Worm (Caenorhabditis elegans) whole organism, L3 larva: ENCODE measurements around the gene F52C9.5.

ENCODE experiments used
- R02D3.7 ChIP-seq: fragments of 150-350 bp; optimal IDR thresholded peaks from 2 replicates; lab custom pipeline; 2014; ENCODE audit warnings: missing biosample characterization, missing genetic modification characterization
- aly-2 ChIP-seq: fragments of 150-350 bp; optimal IDR thresholded peaks from 2 replicates; lab custom pipeline; 2014; ENCODE audit warnings: missing biosample characterization, missing genetic modification characterization
- ceh-16 ChIP-seq: sonication (generic microtip); optimal IDR thresholded peaks from 2 replicates; lab custom pipeline; 2017; ENCODE audit warnings: missing biosample characterization, missing genetic modification characterization
- ceh-9 ChIP-seq: sonication (generic microtip); optimal IDR thresholded peaks from 2 replicates; lab custom pipeline; 2018; ENCODE audit warnings: missing biosample characterization, missing genetic modification characterization
- egl-5 ChIP-seq: fragments of 150-350 bp; optimal IDR thresholded peaks from 2 replicates; lab custom pipeline; 2017; ENCODE audit warnings: missing biosample characterization, missing genetic modification reagents, missing genetic modification characterization, inconsistent platforms
- elt-2 ChIP-seq: sonication (generic microtip); optimal IDR thresholded peaks from 2 replicates; lab custom pipeline; 2016; ENCODE audit warnings: missing genetic modification reagents, mild to moderate bottlenecking, missing genetic modification characterization, missing compliant biosample characterization
- eor-1 ChIP-seq, 2 experiments: fragments of 150-350 bp; optimal IDR thresholded peaks; 2 replicates each; lab custom pipeline; 2014 to 2018; ENCODE audit warnings: missing biosample characterization in 2 of 2, missing genetic modification characterization in 2 of 2
- fkh-10 ChIP-seq: sonication (generic microtip); optimal IDR thresholded peaks from 2 replicates; lab custom pipeline; 2017; ENCODE audit warnings: missing biosample characterization, missing genetic modification reagents, missing genetic modification characterization
- fkh-2 ChIP-seq: fragments of 150-350 bp; optimal IDR thresholded peaks from 2 replicates; lab custom pipeline; 2014; ENCODE audit warnings: missing biosample characterization, missing genetic modification reagents, missing genetic modification characterization
- fos-1 ChIP-seq: fragments of 150-350 bp; optimal IDR thresholded peaks from 2 replicates; lab custom pipeline; 2014; ENCODE audit warnings: missing biosample characterization, missing genetic modification characterization
- hmg-11 ChIP-seq: sonication (generic microtip); optimal IDR thresholded peaks from 2 replicates; lab custom pipeline; 2016; ENCODE audit warnings: missing genetic modification characterization, missing compliant biosample characterization
- jun-1 ChIP-seq: fragments of 150-350 bp; optimal IDR thresholded peaks from 2 replicates; lab custom pipeline; 2014; ENCODE audit warnings: missing biosample characterization, missing genetic modification reagents, missing genetic modification characterization
- lin-15B ChIP-seq: fragments of 150-350 bp; optimal IDR thresholded peaks from 2 replicates; lab custom pipeline; 2014; ENCODE audit warnings: missing biosample characterization, missing genetic modification characterization
- lsy-12 ChIP-seq: sonication (generic microtip); optimal IDR thresholded peaks from 2 replicates; lab custom pipeline; 2016; ENCODE audit warnings: mild to moderate bottlenecking, missing genetic modification characterization, missing compliant biosample characterization
- mdl-1 ChIP-seq: fragments of 150-350 bp; optimal IDR thresholded peaks from 2 replicates; lab custom pipeline; 2014; ENCODE audit warnings: missing biosample characterization, missing genetic modification characterization
- mml-1 ChIP-seq: fragments of 150-350 bp; sonication (generic microtip); optimal IDR thresholded peaks from 3 replicates; lab custom pipeline; 2014; ENCODE audit warnings: missing biosample characterization, missing genetic modification characterization
- nfya-1 ChIP-seq: sonication (generic microtip); optimal IDR thresholded peaks from 2 replicates; lab custom pipeline; 2017; ENCODE audit warnings: missing genetic modification characterization, mild to moderate bottlenecking, missing compliant biosample characterization, antibody characterized with exemption, moderate library complexity; ENCODE audit not compliant: insufficient read depth
- nhr-11 ChIP-seq: fragments of 150-350 bp; optimal IDR thresholded peaks from 2 replicates; lab custom pipeline; 2014; ENCODE audit warnings: missing biosample characterization, missing genetic modification characterization
- nhr-12 ChIP-seq: fragments of 150-350 bp; optimal IDR thresholded peaks from 2 replicates; lab custom pipeline; 2014; ENCODE audit warnings: missing biosample characterization, missing genetic modification characterization
- nhr-23 ChIP-seq: fragments of 150-350 bp; optimal IDR thresholded peaks from 2 replicates; lab custom pipeline; 2014; ENCODE audit warnings: missing biosample characterization, missing genetic modification reagents, missing genetic modification characterization
- nhr-237 ChIP-seq: fragments of 150-350 bp; optimal IDR thresholded peaks from 2 replicates; lab custom pipeline; 2014; ENCODE audit warnings: missing biosample characterization, missing genetic modification characterization
- nhr-25 ChIP-seq: sonication (generic microtip); optimal IDR thresholded peaks from 2 replicates; lab custom pipeline; 2017; ENCODE audit warnings: missing biosample characterization, missing genetic modification characterization
- nhr-67 ChIP-seq: fragments of 150-350 bp; optimal IDR thresholded peaks from 2 replicates; lab custom pipeline; 2014; ENCODE audit warnings: missing biosample characterization, missing genetic modification characterization
- nhr-76 ChIP-seq: fragments of 150-350 bp; sonication (generic microtip); optimal IDR thresholded peaks from 5 replicates; lab custom pipeline; 2014; ENCODE audit warnings: missing biosample characterization, missing genetic modification characterization
- nhr-77 ChIP-seq: fragments of 150-350 bp; optimal IDR thresholded peaks from 2 replicates; lab custom pipeline; 2014; ENCODE audit warnings: missing biosample characterization, missing genetic modification characterization
- pha-4 ChIP-seq: fragments of 150-350 bp; optimal IDR thresholded peaks from 2 replicates; lab custom pipeline; 2014; ENCODE audit warnings: missing biosample characterization, missing genetic modification reagents, missing genetic modification characterization
- snpc-4 ChIP-seq: fragments of 150-350 bp; optimal IDR thresholded peaks from 2 replicates; lab custom pipeline; 2014; ENCODE audit warnings: missing biosample characterization, missing genetic modification characterization
- tbx-2 ChIP-seq: sonication (generic microtip); optimal IDR thresholded peaks from 2 replicates; lab custom pipeline; 2016; ENCODE audit warnings: mild to moderate bottlenecking, missing genetic modification characterization, missing compliant biosample characterization
- unc-39 ChIP-seq: sonication (generic microtip); optimal IDR thresholded peaks from 4 replicates; lab custom pipeline; 2017; ENCODE audit warnings: missing biosample characterization, missing genetic modification characterization
- ztf-11 ChIP-seq: fragments of 150-350 bp; optimal IDR thresholded peaks from 2 replicates; lab custom pipeline; 2014; ENCODE audit warnings: missing biosample characterization, missing genetic modification characterization
- ztf-4 ChIP-seq: fragments of 150-350 bp; optimal IDR thresholded peaks from 2 replicates; lab custom pipeline; 2014; ENCODE audit warnings: missing biosample characterization, missing genetic modification characterization

F52C9.5 gene

DNA sequence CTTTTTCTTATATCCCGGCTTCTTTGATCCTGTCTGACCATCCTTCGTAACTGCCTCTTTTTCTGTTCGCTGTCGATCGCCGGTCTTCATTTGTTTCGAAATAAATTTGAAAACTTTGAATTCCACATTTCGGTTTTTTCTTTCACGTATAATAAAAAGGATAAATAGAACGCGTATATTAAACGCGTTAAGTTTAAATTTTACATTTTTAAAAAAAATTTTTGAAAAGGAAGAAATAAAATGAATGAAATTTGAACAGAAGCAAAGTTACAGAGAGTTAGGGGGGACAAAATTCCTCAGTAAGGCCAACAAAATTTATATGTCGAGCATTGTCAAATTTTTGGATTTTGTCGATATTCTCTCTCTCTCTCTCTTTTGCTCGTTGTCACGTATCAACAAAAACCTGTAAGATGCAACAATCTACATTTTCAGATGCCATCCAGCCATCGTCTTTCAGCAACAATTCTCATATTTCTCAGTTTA, at the start of gene F52C9.5, which contains the start of gene T15B12.2:
Gene F52C9.5, plus strand, starts transcription at position 433 of the 483 bp plus-strand sequence.
Gene T15B12.2, minus strand, starts transcription at position 101 of the 483 bp plus-strand sequence.
- TF ChIP-seq fkh-2 (tag; lab: Kevin White, UChicago) (no peak), jun-1 (tag; lab: Kevin White, UChicago) (no peak), nhr-11 (no peak), pha-4 (tag; lab: Kevin White, UChicago) (no peak), lin-15B (tag; lab: Kevin White, UChicago) (no peak), nhr-12 (tag; lab: Kevin White, UChicago) (no peak), egl-5 (tag; lab: Kevin White, UChicago) (no peak), eor-1 (tag; optimal IDR thresholded peaks at IDR 0.05; lab: Kevin White, UChicago) (no peak), ztf-4 (tag; lab: Kevin White, UChicago) (no peak), mml-1 (tag; lab: Kevin White, UChicago) (no peak), fkh-10 (GFP tag; lab: Kevin White, UChicago) (no peak)

DNA sequence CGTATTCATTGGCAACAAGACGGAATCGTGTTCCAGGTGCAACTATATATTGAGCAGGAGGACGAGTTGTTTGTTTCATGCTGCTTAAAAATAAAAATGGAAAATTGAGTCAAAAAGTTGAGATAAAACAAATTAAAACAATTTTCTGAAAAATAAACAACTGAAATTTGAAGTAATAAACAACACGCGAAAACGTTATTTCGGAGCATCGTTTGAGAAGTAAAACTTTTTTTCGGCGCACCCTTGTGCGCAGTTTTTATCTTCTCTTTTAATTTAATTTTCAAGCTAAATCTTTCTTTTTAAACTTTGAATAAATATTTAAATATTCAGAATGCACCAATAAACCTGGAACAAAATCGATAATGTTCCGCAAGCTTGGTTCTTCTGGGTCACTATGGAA, 47.9 kb upstream of the F52C9.5 start, which contains the start of the genes sumv-1 and gop-1:
Gene sumv-1, minus strand, starts transcription at position 80 of the 400 bp plus-strand sequence.
Gene gop-1, plus strand, starts transcription at position 331 of the 400 bp plus-strand sequence.
- no peak for TF ChIP-seq snpc-4 (tag; lab: Kevin White, UChicago)
- TF ChIP-seq nhr-237: no peak
- no peak for TF ChIP-seq fos-1 (tag; lab: Kevin White, UChicago)
- no peak for TF ChIP-seq nhr-77 (tag; lab: Kevin White, UChicago)
- TF ChIP-seq R02D3.7: no peak
- TF ChIP-seq pha-4 (tag; lab: Kevin White, UChicago): peak; percentile 42

DNA sequence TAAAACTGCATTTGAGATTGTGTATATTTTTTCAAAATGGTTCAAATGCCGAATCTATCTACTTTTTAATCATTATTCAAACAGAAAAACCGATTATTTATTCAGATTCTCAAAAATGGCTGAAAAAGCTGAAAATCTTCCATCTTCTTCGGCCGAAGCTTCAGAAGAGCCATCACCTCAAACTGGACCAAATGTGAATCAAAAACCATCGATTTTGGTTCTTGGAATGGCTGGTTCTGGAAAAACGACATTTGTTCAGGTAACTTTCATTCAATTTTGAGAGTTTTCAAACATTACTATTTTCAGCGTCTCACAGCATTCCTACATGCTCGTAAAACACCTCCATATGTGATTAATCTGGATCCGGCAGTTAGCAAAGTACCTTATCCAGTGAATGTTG, 43.1 kb upstream of the F52C9.5 start, which contains the start of gene gop-2:
Gene gop-2, plus strand, starts transcription at position 106 of the 400 bp plus-strand sequence.
- TF ChIP-seq nhr-67 (tag; lab: Kevin White, UChicago): no peak
- TF ChIP-seq nhr-25 (tag; lab: Kevin White, UChicago): no peak
- TF ChIP-seq nhr-11: no peak
- TF ChIP-seq pha-4 (tag; lab: Kevin White, UChicago): no peak
- TF ChIP-seq aly-2 (tag; lab: Kevin White, UChicago): no peak
- TF ChIP-seq mml-1 (tag; lab: Kevin White, UChicago): no peak
- TF ChIP-seq hmg-11 (tag; lab: Kevin White, UChicago): no peak
- TF ChIP-seq ceh-9 (tag; lab: Kevin White, UChicago): no peak
- TF ChIP-seq ceh-16: no peak
- TF ChIP-seq nfya-1 (tag; lab: Kevin White, UChicago): no peak
- no peak for TF ChIP-seq eor-1 (tag; optimal IDR thresholded peaks at IDR 0.05; lab: Kevin White, UChicago)
- no peak for TF ChIP-seq unc-39 (tag; lab: Kevin White, UChicago)
- no peak for TF ChIP-seq fkh-10 (GFP tag; lab: Kevin White, UChicago)

DNA sequence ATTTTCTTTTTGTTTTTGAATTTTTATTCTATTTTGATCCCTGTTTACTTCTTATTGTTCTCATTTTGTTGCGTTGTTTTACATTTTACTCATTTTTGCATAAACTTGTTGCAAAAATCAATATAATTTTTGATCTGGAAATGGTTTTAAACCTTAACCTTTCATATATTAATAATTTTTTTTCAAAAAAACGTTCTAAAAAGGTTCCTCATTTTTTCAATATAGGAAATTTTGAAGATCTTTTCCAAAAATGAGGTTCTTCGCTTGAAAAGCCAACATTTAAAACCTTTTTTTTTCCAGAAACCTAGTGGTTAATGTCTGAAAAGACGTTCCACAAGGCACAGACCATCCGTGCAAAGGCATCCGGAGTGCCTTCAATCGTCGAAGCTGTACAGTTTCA, 41.6 kb upstream of the F52C9.5 start, which contains the start of gene gop-3:
Gene gop-3, plus strand, starts transcription at position 301 of the 400 bp plus-strand sequence.
- no peak for TF ChIP-seq eor-1 (tag; optimal IDR thresholded peaks at IDR 0.05; lab: Kevin White, UChicago)

DNA sequence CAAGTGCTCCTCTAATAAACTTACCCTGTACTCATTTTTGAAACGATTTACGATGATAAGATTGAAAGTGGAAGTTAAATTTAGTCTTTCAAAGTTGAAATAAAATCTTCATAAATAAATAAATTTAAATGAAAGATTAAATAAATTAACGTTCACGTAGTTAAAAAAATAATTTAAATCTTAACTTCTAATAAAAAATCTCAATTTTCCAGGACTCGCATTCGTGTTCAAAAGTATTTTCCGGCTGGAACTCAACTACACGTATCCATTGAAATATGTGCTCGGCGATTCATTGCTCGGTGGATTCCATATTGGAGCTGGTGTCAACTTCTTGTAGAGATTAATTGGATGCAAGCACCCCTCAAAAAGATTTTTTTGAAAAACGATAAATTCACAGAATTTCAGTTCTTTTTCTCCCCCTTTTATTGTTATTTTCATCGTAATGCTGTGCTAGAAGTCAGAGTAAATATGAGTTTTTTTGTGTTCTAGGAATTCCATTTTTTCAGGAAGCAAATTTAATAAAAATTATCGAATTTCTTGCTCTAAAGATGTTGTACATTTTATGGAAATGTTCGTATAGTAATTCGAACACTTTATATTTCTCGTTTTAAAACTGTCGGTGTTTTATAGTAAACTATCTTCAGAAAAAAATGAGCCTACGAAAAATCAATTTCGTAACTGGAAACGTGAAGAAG, 38.6 kb upstream of the F52C9.5 start, which contains the start of the genes C34E10.9 and hap-1:
Gene C34E10.9, minus strand, starts transcription at position 101 of the 695 bp plus-strand sequence.
Gene hap-1, plus strand, starts transcription at position 645 of the 695 bp plus-strand sequence.
- no peak for TF ChIP-seq ztf-4 (tag; lab: Kevin White, UChicago)
- no peak for TF ChIP-seq nfya-1 (tag; lab: Kevin White, UChicago)
- no peak for TF ChIP-seq ceh-9 (tag; lab: Kevin White, UChicago)
- no peak for TF ChIP-seq aly-2 (tag; lab: Kevin White, UChicago)
- TF ChIP-seq fos-1 (tag; lab: Kevin White, UChicago): no peak
- TF ChIP-seq nhr-237: no peak
- no peak for TF ChIP-seq ztf-11 (tag; lab: Kevin White, UChicago)

- TF ChIP-seq fkh-2 (tag; lab: Kevin White, UChicago): no peak
- no peak for TF ChIP-seq hmg-11 (tag; lab: Kevin White, UChicago)
- TF ChIP-seq nhr-23 (tag; lab: Kevin White, UChicago): no peak
- TF ChIP-seq elt-2 (tag; lab: Kevin White, UChicago): no peak
- TF ChIP-seq nhr-76 (tag; lab: Kevin White, UChicago): no peak
- no peak for TF ChIP-seq nhr-12 (tag; lab: Kevin White, UChicago)
- no peak for TF ChIP-seq nhr-237
- no peak for TF ChIP-seq tbx-2 (tag; lab: Kevin White, UChicago)
- no peak for TF ChIP-seq R02D3.7
- no peak for TF ChIP-seq lin-15B (tag; lab: Kevin White, UChicago)
- no peak for TF ChIP-seq mdl-1 (tag; lab: Kevin White, UChicago)
- TF ChIP-seq lsy-12 (tag; lab: Kevin White, UChicago): no peak
- TF ChIP-seq nhr-11: no peak
These were observed 37.2 kb upstream of the F52C9.5 start, which contains the start of gene gro-1 for ce11 chrIII:5264813-5265212. gro-1 (plus strand) TSS chrIII:5265113.
